Fruit fly (Drosophila melanogaster) whole organism, embryonic: ENCODE results near the gene CG7611.

Source experiments
- Abd-B ChIP-seq: fragments of 200-800 bp; sonication (Bioruptor generic); optimal IDR thresholded peaks from 2 replicates; lab custom pipeline; 2018; ENCODE audit warnings: missing biosample characterization, mild to moderate bottlenecking, missing genetic modification characterization, moderate library complexity
- Aef1 ChIP-seq: fragments of 200-800 bp; sonication (Bioruptor generic); IDR thresholded peaks from 3 replicates; pipeline ENCODE4 v1.3.6; 2022; ENCODE audit warnings: missing biosample characterization, missing genetic modification characterization
- CG11560 ChIP-seq: fragments of 200-800 bp; sonication (Bioruptor generic); IDR thresholded peaks from 3 replicates; pipeline ENCODE4 v1.3.6; 2022; ENCODE audit warnings: missing biosample characterization, missing genetic modification characterization
- CG11695 ChIP-seq: fragments of 200-800 bp; sonication (Bioruptor generic); IDR thresholded peaks from 3 replicates; pipeline ENCODE4 v1.3.6; 2022; ENCODE audit warnings: missing biosample characterization, missing genetic modification characterization
- CG12219 ChIP-seq: fragments of 200-800 bp; sonication (Bioruptor generic); optimal IDR thresholded peaks from 3 replicates; lab custom pipeline; 2018; ENCODE audit warnings: missing biosample characterization, mild to moderate bottlenecking, missing genetic modification characterization
- CG12659 ChIP-seq: fragments of 200-800 bp; sonication (Bioruptor generic); optimal IDR thresholded peaks from 3 replicates; lab custom pipeline; 2017; ENCODE audit warnings: mild to moderate bottlenecking, missing biosample characterization, missing genetic modification reagents, missing genetic modification characterization
- CG17385 ChIP-seq: fragments of 200-800 bp; sonication (Bioruptor generic); optimal IDR thresholded peaks from 3 replicates; lab custom pipeline; 2018; ENCODE audit warnings: missing biosample characterization, mild to moderate bottlenecking, missing genetic modification characterization
- CG17612 ChIP-seq: fragments of 200-800 bp; sonication (Bioruptor generic); IDR thresholded peaks from 2 replicates; pipeline ENCODE4 v1.3.6; 2022; ENCODE audit warnings: missing biosample characterization, missing genetic modification characterization
- CG17912 ChIP-seq: fragments of 200-800 bp; sonication (Bioruptor generic); optimal IDR thresholded peaks from 2 replicates; lab custom pipeline; 2018; ENCODE audit warnings: missing biosample characterization, mild to moderate bottlenecking, missing genetic modification characterization
- CG1792 ChIP-seq: fragments of 200-800 bp; sonication (Bioruptor generic); optimal IDR thresholded peaks from 2 replicates; lab custom pipeline; 2016; ENCODE audit warnings: missing biosample characterization, missing genetic modification characterization
- CG18011 ChIP-seq: fragments of 200-800 bp; sonication (Bioruptor generic); optimal IDR thresholded peaks from 2 replicates; lab custom pipeline; 2017; ENCODE audit warnings: missing biosample characterization, missing genetic modification characterization, mild to moderate bottlenecking, moderate library complexity, missing genotype
- CG18619 ChIP-seq: fragments of 200-800 bp; sonication (Bioruptor generic); optimal IDR thresholded peaks from 3 replicates; lab custom pipeline; 2017; ENCODE audit warnings: missing biosample characterization, mild to moderate bottlenecking, missing genetic modification characterization
- CG2889 ChIP-seq: fragments of 200-800 bp; sonication (Bioruptor generic); IDR thresholded peaks from 3 replicates; pipeline ENCODE4 v1.3.6; 2022; ENCODE audit warnings: missing biosample characterization, missing genetic modification characterization
- CG3163 ChIP-seq: fragments of 200-800 bp; sonication (Bioruptor generic); optimal IDR thresholded peaks from 3 replicates; lab custom pipeline; 2016; ENCODE audit warnings: missing biosample characterization, missing genetic modification characterization
- CG5953 ChIP-seq: fragments of 200-800 bp; sonication (Bioruptor generic); IDR thresholded peaks from 2 replicates; pipeline ENCODE4 v1.3.6; 2022; ENCODE audit warnings: missing biosample characterization, missing genetic modification characterization
- CG6254 ChIP-seq: fragments of 200-800 bp; sonication (Bioruptor generic); optimal IDR thresholded peaks from 3 replicates; lab custom pipeline; 2017; ENCODE audit warnings: mild to moderate bottlenecking, missing biosample characterization, missing genetic modification reagents, missing genetic modification characterization
- CG7271 ChIP-seq: fragments of 200-800 bp; sonication (Bioruptor generic); optimal IDR thresholded peaks from 2 replicates; lab custom pipeline; 2018; ENCODE audit warnings: missing biosample characterization, mild to moderate bottlenecking, missing genetic modification characterization, moderate library complexity
- CG7556 ChIP-seq: fragments of 200-800 bp; sonication (Bioruptor generic); optimal IDR thresholded peaks from 2 replicates; lab custom pipeline; 2017; ENCODE audit warnings: missing biosample characterization, mild to moderate bottlenecking, missing genetic modification characterization
- CG7987 ChIP-seq: fragments of 200-800 bp; sonication (Bioruptor generic); optimal IDR thresholded peaks from 2 replicates; lab custom pipeline; 2018; ENCODE audit warnings: missing biosample characterization, mild to moderate bottlenecking, missing genetic modification characterization, moderate library complexity
- CG8765 ChIP-seq: fragments of 200-800 bp; sonication (Bioruptor generic); IDR thresholded peaks from 2 replicates; pipeline ENCODE4 v1.3.6; 2022; ENCODE audit warnings: missing biosample characterization, missing genetic modification characterization
- CG9437 ChIP-seq: fragments of 200-800 bp; sonication (Bioruptor generic); optimal IDR thresholded peaks from 2 replicates; lab custom pipeline; 2018; ENCODE audit warnings: missing biosample characterization, mild to moderate bottlenecking, missing genetic modification characterization
- CHES-1-like ChIP-seq: fragments of 200-800 bp; sonication (Bioruptor generic); optimal IDR thresholded peaks from 2 replicates; lab custom pipeline; 2016; ENCODE audit warnings: missing biosample characterization, missing genetic modification characterization
- ERR ChIP-seq: fragments of 200-800 bp; sonication (Bioruptor generic); optimal IDR thresholded peaks from 2 replicates; lab custom pipeline; 2016; ENCODE audit warnings: missing biosample characterization, missing genetic modification characterization
- H2.0 ChIP-seq: fragments of 200-800 bp; sonication (Bioruptor generic); IDR thresholded peaks from 2 replicates; pipeline ENCODE4 v1.3.6; 2022; ENCODE audit warnings: missing biosample characterization, missing genetic modification characterization
- Hand ChIP-seq: fragments of 200-800 bp; sonication (Bioruptor generic); optimal IDR thresholded peaks from 2 replicates; lab custom pipeline; 2017; ENCODE audit warnings: mild to moderate bottlenecking, missing biosample characterization, missing genetic modification reagents, missing genetic modification characterization
- Hr3 ChIP-seq: fragments of 200-800 bp; sonication (Bioruptor generic); optimal IDR thresholded peaks from 3 replicates; lab custom pipeline; 2016; ENCODE audit warnings: missing biosample characterization, missing genetic modification characterization
- Meics ChIP-seq: fragments of 200-800 bp; sonication (Bioruptor generic); optimal IDR thresholded peaks from 2 replicates; lab custom pipeline; 2017; ENCODE audit warnings: missing biosample characterization, mild to moderate bottlenecking, missing genetic modification characterization
- Nf-YC ChIP-seq: fragments of 200-800 bp; optimal IDR thresholded peaks from 3 replicates; lab custom pipeline; 2019; ENCODE audit warnings: missing biosample characterization, mild to moderate bottlenecking, missing genetic modification characterization, moderate library complexity
- Oli ChIP-seq: fragments of 200-800 bp; sonication (Bioruptor generic); optimal IDR thresholded peaks from 2 replicates; lab custom pipeline; 2018; ENCODE audit warnings: missing biosample characterization, mild to moderate bottlenecking, missing genetic modification characterization, moderate library complexity
- Ptx1 ChIP-seq: fragments of 200-800 bp; sonication (Bioruptor generic); IDR thresholded peaks from 2 replicates; pipeline ENCODE4 v1.3.6; 2022; ENCODE audit warnings: missing biosample characterization, missing genetic modification characterization
- Trl ChIP-seq, 3 experiments: fragments of >200 bp in 2 of 3; fragments of 200-800 bp in 1 of 3; sonication (Bioruptor generic) in 1 of 3; optimal IDR thresholded peaks; 2 replicates in 1 of 3; 3 replicates in 2 of 3; lab custom pipeline; 2016 to 2017; ENCODE audit warnings: missing biosample characterization in 1 of 3, missing genetic modification characterization in 1 of 3
- ato ChIP-seq: fragments of 200-800 bp; sonication (Bioruptor generic); IDR thresholded peaks from 2 replicates; pipeline ENCODE4 v1.3.6; 2022; ENCODE audit warnings: missing biosample characterization, missing genetic modification characterization; ENCODE audit not compliant: partially characterized antibody
- az2 ChIP-seq: fragments of 200-800 bp; sonication (Bioruptor generic); optimal IDR thresholded peaks from 3 replicates; lab custom pipeline; 2016; ENCODE audit warnings: missing biosample characterization, missing genetic modification characterization
- bigmax ChIP-seq: fragments of 200-800 bp; sonication (Bioruptor generic); optimal IDR thresholded peaks from 2 replicates; lab custom pipeline; 2018; ENCODE audit warnings: missing biosample characterization, mild to moderate bottlenecking, missing genetic modification characterization
- crp ChIP-seq, 2 experiments: fragments of 200-800 bp; sonication (Bioruptor generic); optimal IDR thresholded peaks; 2 replicates in 1 of 2; 3 replicates in 1 of 2; lab custom pipeline; 2017; ENCODE audit warnings: missing biosample characterization in 2 of 2, missing genetic modification characterization in 2 of 2, mild to moderate bottlenecking in 1 of 2, moderate library complexity in 1 of 2
- cwo ChIP-seq: fragments of 200-800 bp; sonication (Bioruptor generic); optimal IDR thresholded peaks from 3 replicates; lab custom pipeline; 2017; ENCODE audit warnings: missing biosample characterization, missing genetic modification characterization, mild to moderate bottlenecking, moderate library complexity, missing genetic modification reagents
- gce ChIP-seq: fragments of 200-800 bp; sonication (Bioruptor generic); IDR thresholded peaks from 3 replicates; pipeline ENCODE4 v1.3.6; 2022; ENCODE audit warnings: missing biosample characterization, missing genetic modification characterization
- gcm ChIP-seq: fragments of 200-800 bp; sonication (Bioruptor generic); optimal IDR thresholded peaks from 2 replicates; lab custom pipeline; 2019; ENCODE audit warnings: missing biosample characterization, mild to moderate bottlenecking, missing genetic modification characterization, moderate library complexity
- gsb-n ChIP-seq: fragments of 200-800 bp; sonication (Bioruptor generic); optimal IDR thresholded peaks from 3 replicates; lab custom pipeline; 2018; ENCODE audit warnings: missing biosample characterization, mild to moderate bottlenecking, missing genetic modification characterization
- her ChIP-seq: fragments of 200-800 bp; sonication (Bioruptor generic); optimal IDR thresholded peaks from 2 replicates; lab custom pipeline; 2016; ENCODE audit warnings: missing biosample characterization, missing genetic modification characterization
- lola ChIP-seq, 3 experiments: fragments of >200 bp in 2 of 3; fragments of 200-800 bp in 1 of 3; sonication (Bioruptor generic) in 1 of 3; optimal IDR thresholded peaks; 2 replicates each; lab custom pipeline; 2017 to 2019; ENCODE audit warnings: missing biosample characterization in 3 of 3, missing genetic modification characterization in 3 of 3, mild to moderate bottlenecking in 1 of 3, moderate library complexity in 1 of 3
- sens ChIP-seq: fragments of 200-800 bp; sonication (Bioruptor generic); peaks from one replicate; lab custom pipeline; 2016; ENCODE audit warnings: missing biosample characterization, missing genetic modification characterization
- slbo ChIP-seq: fragments of 200-800 bp; sonication (Bioruptor generic); IDR thresholded peaks from 2 replicates; pipeline ENCODE4 v1.3.6; 2022; ENCODE audit warnings: missing biosample characterization, missing genetic modification characterization
- stwl ChIP-seq: fragments of 200-800 bp; sonication (Bioruptor generic); optimal IDR thresholded peaks from 3 replicates; lab custom pipeline; 2018; ENCODE audit warnings: missing biosample characterization, mild to moderate bottlenecking, missing genetic modification characterization, moderate library complexity
- twi ChIP-seq: fragments of 200-800 bp; optimal IDR thresholded peaks from 2 replicates; lab custom pipeline; 2019; ENCODE audit warnings: missing biosample characterization, mild to moderate bottlenecking, missing genetic modification characterization, moderate library complexity
- usp ChIP-seq: fragments of >200 bp; optimal IDR thresholded peaks from 2 replicates; lab custom pipeline; 2017; ENCODE audit warnings: missing biosample characterization, missing genetic modification characterization
- vnd ChIP-seq: fragments of 200-800 bp; sonication (Bioruptor generic); IDR thresholded peaks from 3 replicates; pipeline ENCODE4 v1.3.6; 2022; ENCODE audit warnings: missing biosample characterization, missing genetic modification characterization; ENCODE audit not compliant: partially characterized antibody
- zen ChIP-seq: fragments of 200-800 bp; sonication (Bioruptor generic); optimal IDR thresholded peaks from 3 replicates; lab custom pipeline; 2018; ENCODE audit warnings: missing biosample characterization, mild to moderate bottlenecking, missing genetic modification characterization, moderate library complexity

Gene CG7611

dm6 chr3L:21496865-21497634, 25.9 kb upstream of the CG7611 start, which contains the start of gene Hr78 (continued):
- TF ChIP-seq cwo (GFP tag; lab: Kevin White, UChicago) (peak; percentile 84), zen (tag; lab: Kevin White, UChicago) (peak; percentile 65), CHES-1-like (GFP tag; lab: Kevin White, UChicago) (no peak), CG17612 (GFP tag; lab: Robert Waterston, UW) (no peak), Oli (tag; lab: Kevin White, UChicago) (peak; percentile 87), twi (tag; lab: Kevin White, UChicago) (peak; percentile 37), CG2889 (GFP tag; lab: Robert Waterston, UW) (0 out of 3 replicates have a peak, but pooled peaks have one; percentile 22), Ptx1 (GFP tag; lab: Robert Waterston, UW) (peak; percentile 72), CG8765 (GFP tag; lab: Robert Waterston, UW) (no peak; the same call in 1 of the 2 replicates), CG11695 (GFP tag; lab: Robert Waterston, UW) (peak; percentile 89; the same call in 2 of the 3 replicates), gce (0 out of 3 replicates have a peak, but pooled peaks have one; percentile 48), CG12219 (peak; percentile 54), CG12659 (GFP tag; lab: Kevin White, UChicago) (peak; percentile 91), CG17912 (GFP tag; lab: Kevin White, UChicago) (no peak), Trl (optimal IDR thresholded peaks at IDR 0.05; lab: Kevin White, UChicago) (no peak), Trl (GFP tag; optimal IDR thresholded peaks at IDR 0.05; lab: Kevin White, UChicago) (no peak), vnd (GFP tag; lab: Robert Waterston, UW) (no peak), CG6254 (GFP tag; lab: Kevin White, UChicago) (peak; percentile 72), her (no peak), CG7556 (peak; percentile 92), CG11560 (tag; lab: Robert Waterston, UW) (no peak), Abd-B (GFP tag; lab: Kevin White, UChicago) (peak; percentile 69), crp (GFP tag; optimal IDR thresholded peaks at IDR 0.05; lab: Kevin White, UChicago) (peak in 1 of 2 experiments; percentile 4), CG9437 (GFP tag; lab: Kevin White, UChicago) (peak; percentile 91), H2.0 (GFP tag; lab: Robert Waterston, UW) (peak; percentile 38; the same call in 1 of the 2 replicates), slbo (GFP tag; lab: Robert Waterston, UW) (peak; percentile 74), CG7271 (tag; lab: Kevin White, UChicago) (peak; percentile 71), Aef1 (GFP tag; lab: Robert Waterston, UW) (peak; percentile 42; the same call in 1 of the 3 replicates), Hr3 (peak; percentile 69), CG3163 (no peak), Meics (GFP tag; lab: Kevin White, UChicago) (peak; percentile 90), Hand (GFP tag; lab: Kevin White, UChicago) (peak; percentile 86), az2 (GFP tag; lab: Kevin White, UChicago) (peak; percentile 68), CG18619 (peak; percentile 74), ERR (GFP tag; lab: Kevin White, UChicago) (no peak), CG17385 (GFP tag; lab: Kevin White, UChicago) (peak; percentile 81), Nf-YC (tag; lab: Kevin White, UChicago) (peak; percentile 74), bigmax (no peak), sens (peak; percentile 88), lola (GFP tag; optimal IDR thresholded peaks at IDR 0.05; lab: Kevin White, UChicago) (peak in 1 of 3 experiments; percentile 76), CG7987 (GFP tag; lab: Kevin White, UChicago) (peak; percentile 52), ato (GFP tag; lab: Robert Waterston, UW) (no peak), gsb-n (peak; percentile 79), stwl (tag; lab: Kevin White, UChicago) (peak; percentile 56), CG5953 (GFP tag; lab: Robert Waterston, UW) (no peak), CG18011 (peak; percentile 54), CG1792 (GFP tag; lab: Kevin White, UChicago) (no peak), usp (GFP tag; lab: Kevin White, UChicago) (no peak), gcm (GFP tag; lab: Kevin White, UChicago) (peak; percentile 88)
